Comparison of ENCODE assay signal across 5 fruit fly cellular contexts in genomic region chr3L:19870843-19871666, dm6.
A peak's percentile ranks its signal among the peaks of the same experiment; 100 is the strongest.
TF ChIP-seq lines count a peak whose summit lies in the region.

Gene Rab8, minus strand, starts transcription at chr3L:19871078.
Gene Usp32, plus strand, starts transcription at chr3L:19871139.

- no peak for TF ChIP-seq CTCF in whole organism, embryonic (GFP tag; optimal IDR thresholded peaks at IDR 0.05; lab: Kevin White, UChicago)

TF ChIP-seq in whole organism, adult, 20 proteins besides CTCF, POLR2A, EP300 and RAD21 (continues in another document):
- TF ChIP-seq Clk (GFP tag; optimal IDR thresholded peaks at IDR 0.05; lab: Kevin White, UChicago) (peak; percentile 68), cnc (optimal IDR thresholded peaks at IDR 0.05; lab: Kevin White, UChicago) (no peak), CG14711 (tag; optimal IDR thresholded peaks at IDR 0.05; lab: Kevin White, UChicago) (peak; percentile 71), CG12768 (GFP tag; optimal IDR thresholded peaks at IDR 0.05; lab: Kevin White, UChicago) (peak; percentile 80), CG7045 (GFP tag; optimal IDR thresholded peaks at IDR 0.05; lab: Kevin White, UChicago) (peak; percentile 71), bab1 (GFP tag; optimal IDR thresholded peaks at IDR 0.05; lab: Kevin White, UChicago) (peak; percentile 83), Crg-1 (GFP tag; optimal IDR thresholded peaks at IDR 0.05; lab: Kevin White, UChicago) (peak; percentile 90), tj (GFP tag; optimal IDR thresholded peaks at IDR 0.05; lab: Kevin White, UChicago) (peak; percentile 46), CG7101 (tag; optimal IDR thresholded peaks at IDR 0.05; lab: Kevin White, UChicago) (peak; percentile 84), Hr96 (GFP tag; optimal IDR thresholded peaks at IDR 0.05; lab: Kevin White, UChicago) (peak; percentile 82), ovo (GFP tag; optimal IDR thresholded peaks at IDR 0.05; lab: Kevin White, UChicago) (peak; percentile 80), cic (GFP tag; optimal IDR thresholded peaks at IDR 0.05; lab: Kevin White, UChicago) (peak; percentile 83), CG5204 (GFP tag; optimal IDR thresholded peaks at IDR 0.05; lab: Kevin White, UChicago) (peak; percentile 67), CG1620 (GFP tag; optimal IDR thresholded peaks at IDR 0.05; lab: Kevin White, UChicago) (peak; percentile 94), CG33017 (tag; optimal IDR thresholded peaks at IDR 0.05; lab: Kevin White, UChicago) (peak; percentile 73), kay (GFP tag; lab: Kevin White, UChicago; ENCODE audit: borderline replicate concordance) (no peak), CG11617 (GFP tag; optimal IDR thresholded peaks at IDR 0.05; lab: Kevin White, UChicago) (peak; percentile 80), toe (GFP tag; optimal IDR thresholded peaks at IDR 0.05; lab: Kevin White, UChicago) (peak; percentile 84)

TF ChIP-seq in whole organism, embryonic, 481 proteins besides CTCF, POLR2A, EP300 and RAD21 (continues in another document):
- TF ChIP-seq CG11504 (tag; optimal IDR thresholded peaks at IDR 0.05; lab: Kevin White, UChicago) = no peak
- peak; percentile 64 for TF ChIP-seq p53 (GFP tag; optimal IDR thresholded peaks at IDR 0.05; lab: Kevin White, UChicago)
- peak; percentile 27 for TF ChIP-seq Atf-2 (GFP tag; optimal IDR thresholded peaks at IDR 0.05; lab: Kevin White, UChicago)
- TF ChIP-seq Xrp1 (GFP tag; IDR thresholded peaks at IDR 0.05; lab: Robert Waterston, UW) = peak; percentile 60
- TF ChIP-seq CG10431 (GFP tag; optimal IDR thresholded peaks at IDR 0.05; lab: Kevin White, UChicago) = peak; percentile 32
- peak; percentile 81 for TF ChIP-seq HLH4C (GFP tag; IDR thresholded peaks at IDR 0.05; lab: Robert Waterston, UW; ENCODE audit: partially characterized antibody)
- no peak for TF ChIP-seq Mrtf (GFP tag; IDR thresholded peaks at IDR 0.05; lab: Robert Waterston, UW)
- peak; percentile 46 for TF ChIP-seq HHEX (GFP tag; optimal IDR thresholded peaks at IDR 0.05; lab: Kevin White, UChicago)
- peak; percentile 57 for TF ChIP-seq pfk (GFP tag; optimal IDR thresholded peaks at IDR 0.05; lab: Kevin White, UChicago)
- peak; percentile 65 for TF ChIP-seq CG16863 (GFP tag; optimal IDR thresholded peaks at IDR 0.05; lab: Kevin White, UChicago)
- 0 out of 3 replicates have a peak, but pooled peaks have one; percentile 34 for TF ChIP-seq row (GFP tag; IDR thresholded peaks at IDR 0.05; lab: Robert Waterston, UW)
- TF ChIP-seq cg (GFP tag; optimal IDR thresholded peaks at IDR 0.05; lab: Kevin White, UChicago) = peak; percentile 61
- TF ChIP-seq repo (GFP tag; optimal IDR thresholded peaks at IDR 0.05; lab: Kevin White, UChicago) = peak; percentile 81
- peak; percentile 36; the same call in 1 of the 2 replicates for TF ChIP-seq ara (GFP tag; IDR thresholded peaks at IDR 0.05; lab: Robert Waterston, UW)
- no peak for TF ChIP-seq CG11093 (GFP tag; IDR thresholded peaks at IDR 0.05; lab: Robert Waterston, UW)
- peak; percentile 31 for TF ChIP-seq Mes4 (GFP tag; optimal IDR thresholded peaks at IDR 0.05; lab: Kevin White, UChicago)
- TF ChIP-seq CG6765 (GFP tag; optimal IDR thresholded peaks at IDR 0.05; lab: Kevin White, UChicago) = peak; percentile 31
- no peak for TF ChIP-seq Aef1 (GFP tag; IDR thresholded peaks at IDR 0.05; lab: Robert Waterston, UW)

TF ChIP-seq in whole organism, prepupa, 60 proteins besides CTCF, POLR2A, EP300 and RAD21 (continues in another document):
- TF ChIP-seq CG7368 (GFP tag; optimal IDR thresholded peaks at IDR 0.05; lab: Kevin White, UChicago) (peak; percentile 1), net (GFP tag; optimal IDR thresholded peaks at IDR 0.05; lab: Kevin White, UChicago) (no peak), fkh (GFP tag; optimal IDR thresholded peaks at IDR 0.05; lab: Kevin White, UChicago) (no peak), Ets96B (tag; optimal IDR thresholded peaks at IDR 0.05; lab: Kevin White, UChicago) (no peak), Gug (GFP tag; IDR thresholded peaks at IDR 0.05; lab: Robert Waterston, UW) (0 out of 2 replicates have a peak, but pooled peaks have one; percentile 23), CG8319 (GFP tag; optimal IDR thresholded peaks at IDR 0.05; lab: Kevin White, UChicago) (no peak), Met (GFP tag; optimal IDR thresholded peaks at IDR 0.05; lab: Kevin White, UChicago) (peak; percentile 59), CG11902 (GFP tag; optimal IDR thresholded peaks at IDR 0.05; lab: Kevin White, UChicago) (no peak), Eip75B (GFP tag; optimal IDR thresholded peaks at IDR 0.05; lab: Kevin White, UChicago) (peak; percentile 47), CG6163 (GFP tag; IDR thresholded peaks at IDR 0.05; lab: Robert Waterston, UW) (peak; percentile 42; the same call in 2 of the 3 replicates), CG32006 (GFP tag; optimal IDR thresholded peaks at IDR 0.05; lab: Kevin White, UChicago) (no peak), Ets21C (GFP tag; optimal IDR thresholded peaks at IDR 0.05; lab: Kevin White, UChicago) (no peak), CG10631 (GFP tag; optimal IDR thresholded peaks at IDR 0.05; lab: Kevin White, UChicago) (no peak), dac (GFP tag; optimal IDR thresholded peaks at IDR 0.05; lab: Kevin White, UChicago) (no peak), Sox14 (GFP tag; optimal IDR thresholded peaks at IDR 0.05; lab: Kevin White, UChicago) (peak; percentile 37), CG31627 (GFP tag; optimal IDR thresholded peaks at IDR 0.05; lab: Kevin White, UChicago) (peak; percentile 57), CG34406 (GFP tag; optimal IDR thresholded peaks at IDR 0.05; lab: Kevin White, UChicago) (peak; percentile 11), Sox15 (GFP tag; optimal IDR thresholded peaks at IDR 0.05; lab: Kevin White, UChicago) (no peak), fd59A (GFP tag; optimal IDR thresholded peaks at IDR 0.05; lab: Kevin White, UChicago) (no peak)

TF ChIP-seq in whole organism, pupa, 21 proteins besides CTCF, POLR2A, EP300 and RAD21:
- TF ChIP-seq CG14655 (GFP tag; optimal IDR thresholded peaks at IDR 0.05; lab: Kevin White, UChicago) = no peak
- no peak for TF ChIP-seq CG32121 (GFP tag; IDR thresholded peaks at IDR 0.05; lab: Robert Waterston, UW)
- peak; percentile 35 for TF ChIP-seq CG15710 (tag; optimal IDR thresholded peaks at IDR 0.05; lab: Kevin White, UChicago)
- TF ChIP-seq fd96Ca (GFP tag; IDR thresholded peaks at IDR 0.05; lab: Robert Waterston, UW) = peak; percentile 67; the same call in 1 of the 3 replicates
- TF ChIP-seq CG34367 (tag; optimal IDR thresholded peaks at IDR 0.05; lab: Kevin White, UChicago) = peak; percentile 23
- peak; percentile 52 for TF ChIP-seq CG8159 (tag; optimal IDR thresholded peaks at IDR 0.05; lab: Kevin White, UChicago)
- no peak for TF ChIP-seq D1 (tag; optimal IDR thresholded peaks at IDR 0.05; lab: Kevin White, UChicago)
- TF ChIP-seq Pif1A (GFP tag; optimal IDR thresholded peaks at IDR 0.05; lab: Kevin White, UChicago) = no peak
- peak; percentile 70 for TF ChIP-seq CG4496 (GFP tag; IDR thresholded peaks at IDR 0.05; lab: Robert Waterston, UW)
- TF ChIP-seq Pif1B (GFP tag; optimal IDR thresholded peaks at IDR 0.05; lab: Kevin White, UChicago) = peak; percentile 42
- peak; percentile 53 for TF ChIP-seq Snoo (tag; optimal IDR thresholded peaks at IDR 0.05; lab: Kevin White, UChicago)

TF ChIP-seq in whole organism, wandering third instar larva, 38 proteins besides CTCF, POLR2A, EP300 and RAD21 (continues in another document):
- peak; percentile 88 for TF ChIP-seq Hnf4 (GFP tag; optimal IDR thresholded peaks at IDR 0.05; lab: Kevin White, UChicago)
- no peak for TF ChIP-seq Dfd (GFP tag; optimal IDR thresholded peaks at IDR 0.05; lab: Kevin White, UChicago)
- peak; percentile 90 for TF ChIP-seq psq (GFP tag; optimal IDR thresholded peaks at IDR 0.05; lab: Kevin White, UChicago)
- TF ChIP-seq rgr (GFP tag; optimal IDR thresholded peaks at IDR 0.05; lab: Kevin White, UChicago) = peak; percentile 82
- peak; percentile 73 for TF ChIP-seq OdsH (GFP tag; optimal IDR thresholded peaks at IDR 0.05; lab: Kevin White, UChicago)
- TF ChIP-seq woc (GFP tag; optimal IDR thresholded peaks at IDR 0.05; lab: Kevin White, UChicago) = peak; percentile 42
- TF ChIP-seq foxo (GFP tag; optimal IDR thresholded peaks at IDR 0.05; lab: Kevin White, UChicago) = peak; percentile 61 to 78
- TF ChIP-seq Rel (GFP tag; optimal IDR thresholded peaks at IDR 0.05; lab: Kevin White, UChicago) = peak; percentile 7
- peak; percentile 83 for TF ChIP-seq Rel (tag; optimal IDR thresholded peaks at IDR 0.05; lab: Kevin White, UChicago)
- no peak for TF ChIP-seq tai (GFP tag; optimal IDR thresholded peaks at IDR 0.05; lab: Kevin White, UChicago)
- no peak for TF ChIP-seq Myc (optimal IDR thresholded peaks at IDR 0.05; lab: Kevin White, UChicago)
- TF ChIP-seq Abd-B (GFP tag; optimal IDR thresholded peaks at IDR 0.05; lab: Kevin White, UChicago) = no peak
- no peak for TF ChIP-seq sage (GFP tag; optimal IDR thresholded peaks at IDR 0.05; lab: Kevin White, UChicago)
- peak; percentile 76 for TF ChIP-seq br (GFP tag; optimal IDR thresholded peaks at IDR 0.05; lab: Kevin White, UChicago)
- peak; percentile 78 for TF ChIP-seq Sp1 (GFP tag; optimal IDR thresholded peaks at IDR 0.05; lab: Kevin White, UChicago)
- TF ChIP-seq h (GFP tag; optimal IDR thresholded peaks at IDR 0.05; lab: Kevin White, UChicago) = peak; percentile 85
- TF ChIP-seq sv (GFP tag; optimal IDR thresholded peaks at IDR 0.05; lab: Kevin White, UChicago) = peak; percentile 1
- peak; percentile 78 for TF ChIP-seq Vsx2 (GFP tag; optimal IDR thresholded peaks at IDR 0.05; lab: Kevin White, UChicago; ENCODE audit: partially characterized antibody)
- no peak for TF ChIP-seq jim (GFP tag; optimal IDR thresholded peaks at IDR 0.05; lab: Kevin White, UChicago)
- TF ChIP-seq N (GFP tag; optimal IDR thresholded peaks at IDR 0.05; lab: Kevin White, UChicago) = no peak
- TF ChIP-seq CG9705 (GFP tag; optimal IDR thresholded peaks at IDR 0.05; lab: Kevin White, UChicago) = peak; percentile 70
- peak; percentile 80 for TF ChIP-seq fru (GFP tag; optimal IDR thresholded peaks at IDR 0.05; lab: Kevin White, UChicago)
- no peak for TF ChIP-seq dsf (GFP tag; optimal IDR thresholded peaks at IDR 0.05; lab: Kevin White, UChicago; ENCODE audit: borderline replicate concordance)
- TF ChIP-seq CrebA (GFP tag; optimal IDR thresholded peaks at IDR 0.05; lab: Kevin White, UChicago; ENCODE audit: borderline replicate concordance) = no peak
- no peak for TF ChIP-seq brk (GFP tag; optimal IDR thresholded peaks at IDR 0.05; lab: Kevin White, UChicago)
- no peak for TF ChIP-seq Mio (GFP tag; optimal IDR thresholded peaks at IDR 0.05; lab: Kevin White, UChicago)
- TF ChIP-seq pan (optimal IDR thresholded peaks at IDR 0.05; lab: Kevin White, UChicago) = no peak
- TF ChIP-seq dl (GFP tag; optimal IDR thresholded peaks at IDR 0.05; lab: Kevin White, UChicago; ENCODE audit: insufficient read depth in 1 of 2, partially characterized antibody in 2 of 2) = no peak
- TF ChIP-seq HLH106 (tag; optimal IDR thresholded peaks at IDR 0.05; lab: Kevin White, UChicago) = peak; percentile 69
- TF ChIP-seq dmrt93B (GFP tag; optimal IDR thresholded peaks at IDR 0.05; lab: Kevin White, UChicago) = peak; percentile 40
- no peak for TF ChIP-seq lola (GFP tag; optimal IDR thresholded peaks at IDR 0.05; lab: Kevin White, UChicago)
